Worm (Caenorhabditis elegans) whole organism, midembryonic: ENCODE data around the gene hrg-2.

Experiments used
- T22C8.4 ChIP-seq: fragments of 200-800 bp; sonication (Bioruptor generic); IDR thresholded peaks from 2 replicates; pipeline ENCODE4 v1.3.6; 2022; ENCODE audit warnings: missing genetic modification characterization, missing compliant biosample characterization
- flt-1 ChIP-seq: fragments of 200-800 bp; sonication (Bioruptor generic); IDR thresholded peaks from 2 replicates; pipeline ENCODE4 v1.3.6; 2022; ENCODE audit warnings: missing genetic modification characterization, missing compliant biosample characterization
- klf-2 ChIP-seq: fragments of 200-800 bp; sonication (Bioruptor generic); conservative IDR thresholded peaks from 2 replicates; pipeline ENCODE4 v1.3.6; 2022; ENCODE audit warnings: missing genetic modification reagents, missing genetic modification characterization, missing compliant biosample characterization
- med-1 ChIP-seq: sonication (generic microtip); optimal IDR thresholded peaks from 2 replicates; lab custom pipeline; 2017; ENCODE audit warnings: missing genetic modification characterization, mild to moderate bottlenecking, missing compliant biosample characterization, antibody characterized with exemption, missing genetic modification reagents; ENCODE audit not compliant: insufficient read depth
- ref-1 ChIP-seq: fragments of 200-800 bp; sonication (Bioruptor generic); conservative IDR thresholded peaks from 2 replicates; pipeline ENCODE4 v1.3.6; 2022; ENCODE audit warnings: missing genetic modification reagents, missing genetic modification characterization, missing compliant biosample characterization
- tab-1 ChIP-seq: fragments of 200-800 bp; sonication (Bioruptor generic); IDR thresholded peaks from 2 replicates; pipeline ENCODE4 v1.3.6; 2022; ENCODE audit warnings: missing genetic modification characterization, missing compliant biosample characterization
- ztf-23 ChIP-seq: fragments of 200-800 bp; sonication (Bioruptor generic); IDR thresholded peaks from 2 replicates; pipeline ENCODE4 v1.3.6; 2022; ENCODE audit warnings: missing genetic modification reagents, missing genetic modification characterization, missing compliant biosample characterization
- ztf-29 ChIP-seq: fragments of 200-800 bp; sonication (Bioruptor generic); IDR thresholded peaks from 2 replicates; pipeline ENCODE4 v1.3.6; 2022; ENCODE audit warnings: missing genetic modification reagents, missing genetic modification characterization, missing compliant biosample characterization

DNA sequence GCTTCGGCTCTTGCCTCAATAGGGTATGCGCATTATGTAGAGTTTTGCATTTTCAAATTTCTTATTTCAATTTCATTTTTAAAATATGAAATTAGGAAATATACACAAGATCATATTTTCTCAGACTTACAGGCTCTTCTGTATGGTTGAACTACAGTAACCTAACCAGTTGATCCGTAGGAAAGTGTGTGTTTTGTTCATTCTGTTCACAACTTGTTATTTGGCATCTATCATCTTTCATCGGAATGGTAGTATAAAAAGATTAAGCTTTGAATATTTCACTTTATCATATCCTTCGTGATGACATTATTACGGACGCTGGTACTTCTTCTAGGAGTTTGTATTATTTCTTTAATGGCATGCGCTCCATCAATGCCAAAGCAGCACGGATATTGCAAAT is 4.4 kb downstream of the hrg-2 start, which contains the start of gene K01D12.10:
- no peak for TF ChIP-seq T22C8.4 (GFP tag; lab: Robert Waterston, UW)
- no peak for TF ChIP-seq klf-2
- no peak for TF ChIP-seq tab-1 (GFP tag; lab: Robert Waterston, UW)
- TF ChIP-seq ref-1, result no peak
- no peak for TF ChIP-seq ztf-29
- no peak for TF ChIP-seq ztf-23 (GFP tag; lab: Robert Waterston, UW)
- no peak for TF ChIP-seq flt-1 (GFP tag; lab: Robert Waterston, UW)
- TF ChIP-seq med-1 (GFP tag; lab: Kevin White, UChicago), result no peak
